Fruit fly (Drosophila melanogaster): ENCODE data around the gene Tengl2.
A peak's percentile ranks its signal among the peaks of the same experiment; 100 is the strongest.

The Tengl2 gene

dm6 chr2L:2202853-2203717 is 36.1 kb downstream of the Tengl2 start (continued):
- TF ChIP-seq CG14965 (GFP tag; optimal IDR thresholded peaks at IDR 0.05; ENCODE audit: borderline replicate concordance), result no peak
- TF ChIP-seq cwo (GFP tag; optimal IDR thresholded peaks at IDR 0.05), result peak; percentile 8
- TF ChIP-seq CG1792 (GFP tag; optimal IDR thresholded peaks at IDR 0.05), result no peak
- peak; percentile 21 for TF ChIP-seq caup (GFP tag; optimal IDR thresholded peaks at IDR 0.05; ENCODE audit: severe bottlenecking)
- peak; percentile 26 for TF ChIP-seq Nf-YB (GFP tag; optimal IDR thresholded peaks at IDR 0.05)
- TF ChIP-seq Xbp1 (GFP tag; optimal IDR thresholded peaks at IDR 0.05), result no peak
- peak; percentile 3 for TF ChIP-seq CG2678 (tag; optimal IDR thresholded peaks at IDR 0.05)
- 0 out of 2 replicates have a peak, but pooled peaks have one; percentile 35 for TF ChIP-seq ttk (GFP tag; IDR thresholded peaks at IDR 0.05)
- peak; percentile 53; the same call in 1 of the 2 replicates for TF ChIP-seq bowl (GFP tag; IDR thresholded peaks at IDR 0.05)
- TF ChIP-seq kni (GFP tag; optimal IDR thresholded peaks at IDR 0.05), result peak; percentile 84
- peak; percentile 27; the same call in 1 of the 2 replicates for TF ChIP-seq vvl (GFP tag; IDR thresholded peaks at IDR 0.05)
- TF ChIP-seq YL-1 (GFP tag; optimal IDR thresholded peaks at IDR 0.05), result no peak
- no peak for TF ChIP-seq CG13775 (GFP tag; optimal IDR thresholded peaks at IDR 0.05)
- TF ChIP-seq lbe (GFP tag; optimal IDR thresholded peaks at IDR 0.05), result peak; percentile 27
- no peak for TF ChIP-seq CG30431 (GFP tag; optimal IDR thresholded peaks at IDR 0.05)
- TF ChIP-seq Lhr (GFP tag; optimal IDR thresholded peaks at IDR 0.05), result peak; percentile 16
- TF ChIP-seq CG10543 (GFP tag; optimal IDR thresholded peaks at IDR 0.05), result peak; percentile 53
- no peak for TF ChIP-seq lov (optimal IDR thresholded peaks at IDR 0.05)
- peak; percentile 58; the same call in 1 of the 3 replicates for TF ChIP-seq lov (GFP tag; IDR thresholded peaks at IDR 0.05)
- peak; percentile 34; the same call in 2 of the 3 replicates for TF ChIP-seq HLH4C (GFP tag; IDR thresholded peaks at IDR 0.05; ENCODE audit: partially characterized antibody)
- TF ChIP-seq CG17568 (GFP tag; optimal IDR thresholded peaks at IDR 0.05), result no peak
- no peak for TF ChIP-seq BEAF-32 (GFP tag; optimal IDR thresholded peaks at IDR 0.05)
- peak; percentile 87 for TF ChIP-seq Blimp-1 (GFP tag; optimal IDR thresholded peaks at IDR 0.05)
- TF ChIP-seq Dref (GFP tag; IDR thresholded peaks at IDR 0.05), result 0 out of 2 replicates have a peak, but pooled peaks have one; percentile 29
- TF ChIP-seq oc (tag; optimal IDR thresholded peaks at IDR 0.05), result no peak
- peak; percentile 34 for TF ChIP-seq sug (tag; optimal IDR thresholded peaks at IDR 0.05)
- TF ChIP-seq CG10321 (GFP tag; IDR thresholded peaks at IDR 0.05), result peak; percentile 46; the same call in 1 of the 2 replicates
- no peak for TF ChIP-seq CG4424 (GFP tag; optimal IDR thresholded peaks at IDR 0.05)
- no peak for TF ChIP-seq CG32772 (GFP tag; IDR thresholded peaks at IDR 0.05)
- TF ChIP-seq CG1233 (GFP tag; optimal IDR thresholded peaks at IDR 0.05), result no peak
- TF ChIP-seq CG16813 (GFP tag; IDR thresholded peaks at IDR 0.05; ENCODE audit: partially characterized antibody), result peak; percentile 18; the same call in 1 of the 3 replicates
- TF ChIP-seq CG8281 (tag; optimal IDR thresholded peaks at IDR 0.05), result no peak
- no peak for TF ChIP-seq CG1529 (GFP tag; optimal IDR thresholded peaks at IDR 0.05)
- no peak for TF ChIP-seq CG14667 (GFP tag; IDR thresholded peaks at IDR 0.05)
- no peak for TF ChIP-seq ro (GFP tag; IDR thresholded peaks at IDR 0.05)
- no peak for TF ChIP-seq knrl (GFP tag; IDR thresholded peaks at IDR 0.05; ENCODE audit: partially characterized antibody)
- TF ChIP-seq Drgx (GFP tag; IDR thresholded peaks at IDR 0.05), result peak; percentile 69
- TF ChIP-seq sqz (GFP tag; optimal IDR thresholded peaks at IDR 0.05), result peak; percentile 70
- 0 out of 2 replicates have a peak, but pooled peaks have one; percentile 6 for TF ChIP-seq Xrp1 (GFP tag; IDR thresholded peaks at IDR 0.05)
- TF ChIP-seq amos (GFP tag; IDR thresholded peaks at IDR 0.05; ENCODE audit: partially characterized antibody), result peak; percentile 12; the same call in 1 of the 2 replicates
- TF ChIP-seq Fer2 (tag; optimal IDR thresholded peaks at IDR 0.05), result no peak
- peak; percentile 66 for TF ChIP-seq Bgb (GFP tag; IDR thresholded peaks at IDR 0.05; ENCODE audit: partially characterized antibody)
- TF ChIP-seq otp (GFP tag; IDR thresholded peaks at IDR 0.05), result peak; percentile 38; the same call in 1 of the 3 replicates
- TF ChIP-seq corto (GFP tag; optimal IDR thresholded peaks at IDR 0.05), result peak; percentile 14
- TF ChIP-seq Hand (GFP tag; optimal IDR thresholded peaks at IDR 0.05), result no peak
- TF ChIP-seq row (GFP tag; IDR thresholded peaks at IDR 0.05), result peak; percentile 44; the same call in 1 of the 3 replicates
- TF ChIP-seq CG11085 (GFP tag; IDR thresholded peaks at IDR 0.05), result no peak
